Worm (Caenorhabditis elegans) whole organism, young adult: ENCODE data around the gene ani-3.

Experiments used
- B0336.3 ChIP-seq: fragments of 200-800 bp; sonication (Bioruptor generic); IDR thresholded peaks from 2 replicates; pipeline ENCODE4 v1.3.6; 2022; ENCODE audit warnings: missing genetic modification characterization, missing compliant biosample characterization
- C17E4.6 ChIP-seq: fragments of 200-800 bp; sonication (Bioruptor generic); IDR thresholded peaks from 2 replicates; pipeline ENCODE4 v1.3.6; 2022; ENCODE audit warnings: missing genetic modification reagents, missing genetic modification characterization, missing compliant biosample characterization
- D2030.7 ChIP-seq: fragments of 200-800 bp; sonication (Bioruptor generic); IDR thresholded peaks from 2 replicates; pipeline ENCODE4 v1.3.6; 2022; ENCODE audit warnings: missing genetic modification reagents, missing genetic modification characterization, missing compliant biosample characterization
- F33H1.4 ChIP-seq: fragments of 200-800 bp; sonication (Bioruptor generic); IDR thresholded peaks from 2 replicates; pipeline ENCODE4 v1.3.6; 2022; ENCODE audit warnings: missing genetic modification reagents, missing genetic modification characterization, missing compliant biosample characterization
- F57C9.4 ChIP-seq: sonication (generic microtip); optimal IDR thresholded peaks from 2 replicates; lab custom pipeline; 2017; ENCODE audit warnings: mild to moderate bottlenecking, missing genetic modification characterization, missing compliant biosample characterization
- K11D2.4 ChIP-seq: fragments of 200-800 bp; sonication (Bioruptor generic); IDR thresholded peaks from 2 replicates; pipeline ENCODE4 v1.3.6; 2022; ENCODE audit warnings: missing genetic modification reagents, missing genetic modification characterization, missing compliant biosample characterization
- ceh-27 ChIP-seq: fragments of 200-800 bp; sonication (Bioruptor generic); optimal IDR thresholded peaks from 2 replicates; lab custom pipeline; 2018; ENCODE audit warnings: mild to moderate bottlenecking, missing genetic modification characterization, moderate library complexity, missing compliant biosample characterization
- ceh-79 ChIP-seq: sonication (generic microtip); optimal IDR thresholded peaks from 2 replicates; lab custom pipeline; 2017; ENCODE audit warnings: mild to moderate bottlenecking, missing genetic modification characterization, missing compliant biosample characterization
- efl-1 ChIP-seq: fragments of 150-350 bp; optimal IDR thresholded peaks from 2 replicates; lab custom pipeline; 2014; ENCODE audit warnings: missing biosample characterization, missing genetic modification reagents, missing genetic modification characterization
- egrh-3 ChIP-seq: fragments of 200-800 bp; sonication (Bioruptor generic); IDR thresholded peaks from 2 replicates; pipeline ENCODE4 v1.3.6; 2022; ENCODE audit warnings: missing genetic modification reagents, missing genetic modification characterization, missing compliant biosample characterization
- him-1 ChIP-seq: sonication (generic microtip); optimal IDR thresholded peaks from 2 replicates; lab custom pipeline; 2016; ENCODE audit warnings: missing genotype, missing genetic modification reagents, missing genetic modification characterization, missing compliant biosample characterization
- hmg-1.2 ChIP-seq: fragments of 200-800 bp; sonication (Bioruptor generic); IDR thresholded peaks from 2 replicates; pipeline ENCODE4 v1.3.6; 2022; ENCODE audit warnings: missing genetic modification reagents, missing genetic modification characterization, missing compliant biosample characterization
- hsf-1 ChIP-seq: fragments of 200-800 bp; sonication (Bioruptor generic); IDR thresholded peaks from 2 replicates; pipeline ENCODE4 v1.3.6; 2022; ENCODE audit warnings: missing genetic modification reagents, missing genetic modification characterization, missing compliant biosample characterization
- lin-26 ChIP-seq: fragments of 200-800 bp; sonication (Bioruptor generic); IDR thresholded peaks from 2 replicates; pipeline ENCODE4 v1.3.6; 2022; ENCODE audit warnings: missing genetic modification reagents, missing genetic modification characterization, missing compliant biosample characterization
- lin-54 ChIP-seq: fragments of 200-800 bp; sonication (Bioruptor generic); optimal IDR thresholded peaks from 2 replicates; lab custom pipeline; 2018; ENCODE audit warnings: mild to moderate bottlenecking, missing genetic modification characterization, missing compliant biosample characterization
- lsl-1 ChIP-seq: fragments of 200-800 bp; sonication (Bioruptor generic); optimal IDR thresholded peaks from 2 replicates; lab custom pipeline; 2018; ENCODE audit warnings: mild to moderate bottlenecking, missing genetic modification characterization, moderate library complexity, missing compliant biosample characterization
- madf-6 ChIP-seq: fragments of 200-800 bp; sonication (Bioruptor generic); IDR thresholded peaks from 2 replicates; pipeline ENCODE4 v1.3.6; 2022; ENCODE audit warnings: missing genetic modification reagents, missing genetic modification characterization, missing compliant biosample characterization
- madf-8 ChIP-seq: fragments of 200-800 bp; sonication (Bioruptor generic); conservative IDR thresholded peaks from 2 replicates; pipeline ENCODE4 v1.3.6; 2022; ENCODE audit warnings: missing genetic modification reagents, missing genetic modification characterization, missing compliant biosample characterization
- mcd-1 ChIP-seq: fragments of 200-800 bp; sonication (Bioruptor generic); IDR thresholded peaks from 2 replicates; pipeline ENCODE4 v1.3.6; 2022; ENCODE audit warnings: missing genetic modification reagents, missing genetic modification characterization, missing compliant biosample characterization
- mes-4 ChIP-seq: sonication (generic microtip); optimal IDR thresholded peaks from 2 replicates; lab custom pipeline; 2016; ENCODE audit warnings: missing genotype, missing genetic modification characterization, missing compliant biosample characterization
- nhr-120 ChIP-seq: fragments of 200-800 bp; sonication (Bioruptor generic); IDR thresholded peaks from 2 replicates; pipeline ENCODE4 v1.3.6; 2022; ENCODE audit warnings: missing genetic modification characterization, missing compliant biosample characterization
- nhr-80 ChIP-seq: sonication (generic microtip); optimal IDR thresholded peaks from 2 replicates; lab custom pipeline; 2016; ENCODE audit warnings: missing genetic modification characterization, missing compliant biosample characterization
- rpc-1 ChIP-seq, 2 experiments: fragments of 150-350 bp in 1 of 2; sonication (generic microtip) in 1 of 2; optimal IDR thresholded peaks; 2 replicates each; lab custom pipeline; 2014 to 2018; ENCODE audit warnings: missing biosample characterization in 1 of 2, missing genetic modification characterization in 1 of 2, missing genetic modification reagents in 1 of 2, missing genotype in 1 of 2
- snpc-4 ChIP-seq, 5 experiments: fragments of 150-350 bp in 1 of 5; sonication (generic microtip) in 4 of 5; optimal IDR thresholded peaks; 2 replicates each; lab custom pipeline; 2014 to 2018; ENCODE audit warnings: missing genetic modification characterization in 5 of 5, missing biosample characterization in 3 of 5, antibody characterized with exemption in 2 of 5, mild to moderate bottlenecking in 2 of 5, missing compliant biosample characterization in 2 of 5, missing genotype in 2 of 5, moderate library complexity in 2 of 5, missing genetic modification reagents in 1 of 5
- somi-1 ChIP-seq: fragments of 200-800 bp; sonication (Bioruptor generic); optimal IDR thresholded peaks from 2 replicates; lab custom pipeline; 2018; ENCODE audit warnings: mild to moderate bottlenecking, missing genetic modification characterization, missing compliant biosample characterization
- sptf-2 ChIP-seq: fragments of 200-800 bp; sonication (Bioruptor generic); optimal IDR thresholded peaks from 2 replicates; lab custom pipeline; 2018; ENCODE audit warnings: mild to moderate bottlenecking, missing genetic modification characterization, missing compliant biosample characterization
- tbx-9 ChIP-seq: sonication (generic microtip); optimal IDR thresholded peaks from 2 replicates; lab custom pipeline; 2016; ENCODE audit warnings: borderline replicate concordance, missing genetic modification characterization, inconsistent platforms, missing compliant biosample characterization
- xnd-1 ChIP-seq: sonication (generic microtip); optimal IDR thresholded peaks from 2 replicates; lab custom pipeline; 2016; ENCODE audit warnings: missing genotype, missing genetic modification reagents, missing genetic modification characterization, missing compliant biosample characterization
- zfh-2 ChIP-seq: fragments of 200-800 bp; sonication (Bioruptor generic); conservative IDR thresholded peaks from 2 replicates; pipeline ENCODE4 v1.3.6; 2022; ENCODE audit warnings: missing genetic modification reagents, missing genetic modification characterization, missing compliant biosample characterization

The ani-3 gene

ce11 chrV:19697348-19698172 is at the start of gene ani-3, which contains the start of gene Y43F8C.13:
TSS of gene ani-3 (plus strand) at chrV:19697732.
TSS of gene Y43F8C.13 (minus strand) at chrV:19697398.
- TF ChIP-seq snpc-4 (GFP tag; optimal IDR thresholded peaks at IDR 0.05; lab: Kevin White, UChicago) (no peak), snpc-4 (tag; optimal IDR thresholded peaks at IDR 0.05; lab: Kevin White, UChicago) (peak in 1 of 4 experiments; percentile 7), rpc-1 (optimal IDR thresholded peaks at IDR 0.05; lab: Kevin White, UChicago) (no peak), rpc-1 (tag; optimal IDR thresholded peaks at IDR 0.05; lab: Kevin White, UChicago) (no peak), tbx-9 (tag; lab: Kevin White, UChicago) (no peak), lin-54 (GFP tag; lab: Kevin White, UChicago) (peak; percentile 9), mes-4 (tag; lab: Kevin White, UChicago) (no peak), C17E4.6 (GFP tag; lab: Robert Waterston, UW) (no peak), madf-6 (GFP tag; lab: Robert Waterston, UW) (peak; percentile 75), mcd-1 (GFP tag; lab: Robert Waterston, UW) (0 out of 2 replicates have a peak, but pooled peaks have one; percentile 9), madf-8 (peak; percentile 47; the same call in 1 of the 2 replicates), egrh-3 (peak; percentile 28; the same call in 1 of the 2 replicates), B0336.3 (GFP tag; lab: Robert Waterston, UW) (peak; percentile 38; the same call in 1 of the 2 replicates), F57C9.4 (tag; lab: Kevin White, UChicago) (no peak), hsf-1 (GFP tag; lab: Robert Waterston, UW) (no peak), lin-26 (no peak), lsl-1 (GFP tag; lab: Kevin White, UChicago) (peak; percentile 77), xnd-1 (tag; lab: Kevin White, UChicago) (peak; percentile 73), nhr-120 (no peak), zfh-2 (GFP tag; lab: Robert Waterston, UW) (peak; percentile 81), him-1 (tag; lab: Kevin White, UChicago) (peak; percentile 16), efl-1 (GFP tag; lab: Kevin White, UChicago) (peak; percentile 2), D2030.7 (GFP tag; lab: Robert Waterston, UW) (peak; percentile 31; the same call in 1 of the 2 replicates), nhr-80 (tag; lab: Kevin White, UChicago) (peak; percentile 51), F33H1.4 (GFP tag; lab: Robert Waterston, UW) (peak; percentile 87)

DNA sequence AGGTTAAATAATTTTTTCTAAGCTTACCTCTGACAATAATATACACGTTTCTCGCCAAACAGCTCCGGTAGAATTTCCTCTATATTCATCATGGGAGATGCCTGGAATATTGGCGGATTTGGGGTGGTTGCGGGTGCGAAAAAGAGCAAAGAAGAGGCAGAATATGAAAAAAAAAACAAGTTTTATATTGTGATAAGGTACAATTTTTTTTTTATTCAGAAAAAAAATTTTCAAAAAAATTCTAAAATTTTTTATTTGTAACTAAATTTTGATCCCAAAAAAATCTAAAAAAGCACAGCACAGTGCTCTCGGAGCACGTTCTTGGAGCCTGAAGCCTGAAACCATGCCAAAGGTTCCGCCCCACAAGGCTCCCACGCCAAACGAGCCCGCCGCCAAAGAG is 42.4 kb upstream of the ani-3 start, which contains the start of gene dmd-3:
Gene dmd-3, minus strand, starts transcription at position 101 of the 400 bp plus-strand sequence.
- no peak for TF ChIP-seq sptf-2 (GFP tag; lab: Kevin White, UChicago)
- no peak for TF ChIP-seq madf-8
- no peak for TF ChIP-seq ceh-79
- no peak for TF ChIP-seq ceh-27 (GFP tag; lab: Kevin White, UChicago)
- TF ChIP-seq rpc-1 (optimal IDR thresholded peaks at IDR 0.05; lab: Kevin White, UChicago): no peak
- peak; percentile 3 for TF ChIP-seq rpc-1 (tag; optimal IDR thresholded peaks at IDR 0.05; lab: Kevin White, UChicago)

ce11 chrV:19664574-19664973 is 33.0 kb upstream of the ani-3 start:
- no peak for TF ChIP-seq ceh-27 (GFP tag; lab: Kevin White, UChicago)
- no peak for TF ChIP-seq somi-1 (GFP tag; lab: Kevin White, UChicago)

DNA sequence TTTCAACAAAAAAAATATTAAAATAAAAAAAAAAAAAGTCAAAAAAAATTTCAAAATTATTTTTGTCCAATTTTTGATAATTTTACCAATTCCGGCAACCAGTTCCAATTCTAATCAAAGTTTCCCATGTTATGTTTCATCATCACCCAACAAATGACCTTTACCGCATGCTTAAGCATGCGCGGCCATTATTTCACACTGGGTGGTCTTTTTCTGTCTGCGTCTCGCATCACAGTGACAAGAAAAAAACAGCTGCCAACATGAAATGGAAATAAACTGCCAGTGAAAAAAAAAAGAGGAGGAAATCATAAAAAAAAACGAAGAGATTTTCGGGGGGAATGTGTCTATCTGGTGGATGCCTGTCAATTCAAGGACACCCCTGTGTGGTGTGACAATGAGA is 31.2 kb upstream of the ani-3 start:
- TF ChIP-seq K11D2.4 (GFP tag; lab: Robert Waterston, UW): no peak
- peak; percentile 26; the same call in 1 of the 2 replicates for TF ChIP-seq hmg-1.2 (GFP tag; lab: Robert Waterston, UW)
